Worm (Caenorhabditis elegans): Measurements from ENCODE around the gene glb-24.

glb-24 gene

DNA sequence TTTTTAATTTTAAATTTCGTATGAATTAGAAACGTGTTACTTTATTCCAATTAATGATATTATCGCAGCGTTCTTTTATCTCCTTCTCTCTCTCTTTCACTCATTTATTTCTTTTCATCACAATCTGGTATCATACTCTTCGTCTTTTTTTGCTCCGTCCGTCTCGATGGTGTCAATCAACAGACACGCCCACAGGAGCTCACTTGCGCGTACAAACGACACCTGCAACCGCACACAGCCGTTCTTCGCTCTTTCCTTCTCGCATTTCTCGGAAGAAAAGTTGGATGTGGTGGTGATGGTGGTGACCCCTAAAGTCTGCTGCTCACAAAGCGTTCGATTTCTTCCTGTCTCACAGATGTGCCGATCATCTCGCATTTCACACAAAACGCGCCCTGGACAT lies 22.9 kb upstream of the glb-24 start:
- no peak for TF ChIP-seq fos-1 (tag; optimal IDR thresholded peaks at IDR 0.05)
- TF ChIP-seq dmd-4 (tag; optimal IDR thresholded peaks at IDR 0.05) = no peak
- no peak for TF ChIP-seq C34F6.9 (tag; optimal IDR thresholded peaks at IDR 0.05)
- TF ChIP-seq nhr-25 (tag; optimal IDR thresholded peaks at IDR 0.05) = no peak
- TF ChIP-seq nhr-12 (tag; optimal IDR thresholded peaks at IDR 0.05) = no peak
- no peak for TF ChIP-seq lsy-2 (tag; optimal IDR thresholded peaks at IDR 0.05)
- TF ChIP-seq F13H6.1 (tag; optimal IDR thresholded peaks at IDR 0.05) = no peak
- TF ChIP-seq nhr-129 (tag; optimal IDR thresholded peaks at IDR 0.05) = no peak
- no peak for TF ChIP-seq zag-1 (tag; optimal IDR thresholded peaks at IDR 0.05)
- TF ChIP-seq aly-2 (tag; optimal IDR thresholded peaks at IDR 0.05) = no peak
- no peak for TF ChIP-seq sem-4 (tag; optimal IDR thresholded peaks at IDR 0.05)
- no peak for TF ChIP-seq mab-5 (tag; optimal IDR thresholded peaks at IDR 0.05)
- TF ChIP-seq ceh-82 (tag; optimal IDR thresholded peaks at IDR 0.05) = no peak
- TF ChIP-seq gmeb-1 (tag; optimal IDR thresholded peaks at IDR 0.05) = no peak
- TF ChIP-seq unc-55 (GFP tag; optimal IDR thresholded peaks at IDR 0.05) = no peak
- no peak for TF ChIP-seq nhr-6 (tag; optimal IDR thresholded peaks at IDR 0.05)

DNA sequence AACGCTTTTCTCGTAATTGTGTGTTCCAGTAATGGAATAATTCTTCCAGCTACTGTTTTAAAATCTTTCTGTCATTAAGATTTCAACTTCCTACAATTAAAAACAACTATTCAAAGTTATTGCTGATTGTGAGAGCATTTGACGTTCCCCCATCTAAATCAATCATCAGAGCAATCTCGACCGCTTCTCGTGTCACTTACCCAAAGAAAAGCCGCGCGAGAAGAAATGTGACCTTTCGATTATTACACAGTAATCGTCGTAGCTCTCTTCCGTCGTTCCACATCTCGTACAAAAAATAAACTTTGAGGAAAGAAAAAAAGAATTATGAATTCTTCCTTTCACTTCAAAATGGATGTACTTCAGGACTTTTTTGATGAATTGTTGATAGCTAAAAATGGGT lies 21.7 kb upstream of the glb-24 start:
- TF ChIP-seq nhr-129 (tag; optimal IDR thresholded peaks at IDR 0.05) (no peak), ceh-82 (tag; optimal IDR thresholded peaks at IDR 0.05) (no peak), nhr-12 (tag; optimal IDR thresholded peaks at IDR 0.05) (no peak), lin-13 (GFP tag; optimal IDR thresholded peaks at IDR 0.05) (no peak), ceh-16 (tag; optimal IDR thresholded peaks at IDR 0.05) (no peak), gmeb-1 (tag; optimal IDR thresholded peaks at IDR 0.05) (no peak), nhr-11 (tag; optimal IDR thresholded peaks at IDR 0.05) (no peak), nhr-6 (tag; optimal IDR thresholded peaks at IDR 0.05) (no peak), C34F6.9 (tag; optimal IDR thresholded peaks at IDR 0.05) (no peak)

DNA sequence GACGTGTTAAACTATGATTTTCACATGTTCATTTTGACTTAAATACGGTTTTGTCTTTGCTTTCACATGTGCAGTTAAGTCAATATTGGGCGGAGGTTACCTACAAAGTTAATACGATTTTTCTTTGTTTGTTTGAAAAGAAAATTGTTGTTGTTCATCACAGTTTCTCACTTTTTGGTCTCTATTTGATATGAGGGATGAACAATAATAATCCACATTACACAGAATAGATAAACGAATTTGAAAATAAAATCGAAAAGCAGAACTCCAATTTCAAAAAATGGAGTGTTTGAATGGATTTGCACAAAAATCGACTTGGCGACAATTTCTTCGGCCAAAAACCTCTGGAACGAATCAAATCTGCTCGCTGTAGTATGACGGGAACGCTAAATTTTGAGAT lies 21.0 kb upstream of the glb-24 start, which contains the start of gene ttr-29:
TSS of gene ttr-29 (minus strand) at position 101 of the 400 bp plus-strand sequence.
- TF ChIP-seq ceh-16 (tag; optimal IDR thresholded peaks at IDR 0.05) = no peak
- no peak for TF ChIP-seq R02D3.7 (tag; optimal IDR thresholded peaks at IDR 0.05)
- no peak for TF ChIP-seq unc-62 (GFP tag; optimal IDR thresholded peaks at IDR 0.05)
- no peak for TF ChIP-seq ZK546.5 (tag; optimal IDR thresholded peaks at IDR 0.05)

DNA sequence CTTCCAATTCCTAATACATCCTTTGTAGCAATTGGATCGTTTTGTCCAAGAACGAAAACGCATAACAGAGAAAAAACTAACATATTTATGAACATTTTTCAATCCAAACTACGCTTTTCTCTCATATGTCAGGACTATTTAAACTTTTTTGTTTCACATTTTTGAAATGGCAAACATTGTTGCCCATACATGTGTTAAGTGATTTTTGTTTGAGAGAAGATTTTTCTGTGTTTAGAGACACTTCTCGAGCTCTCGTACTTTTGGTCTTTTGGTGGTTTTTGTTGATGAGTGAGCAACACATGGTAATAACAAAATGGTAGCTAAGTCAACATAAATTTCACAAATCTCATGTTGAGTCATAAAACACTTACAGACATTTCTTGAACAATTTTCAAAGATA lies 19.3 kb upstream of the glb-24 start, which contains the start of gene ttr-28:
TSS of gene ttr-28 (minus strand) at position 101 of the 400 bp plus-strand sequence.
- no peak for TF ChIP-seq nhr-21 (tag; optimal IDR thresholded peaks at IDR 0.05)
- no peak for TF ChIP-seq mab-5 (tag; optimal IDR thresholded peaks at IDR 0.05)
- no peak for TF ChIP-seq dmd-4 (tag; optimal IDR thresholded peaks at IDR 0.05)
- TF ChIP-seq lin-11 (tag; optimal IDR thresholded peaks at IDR 0.05) = no peak
- TF ChIP-seq nhr-129 (tag; optimal IDR thresholded peaks at IDR 0.05) = no peak
- no peak for TF ChIP-seq ceh-16 (tag; optimal IDR thresholded peaks at IDR 0.05)
- TF ChIP-seq elt-3 (tag; optimal IDR thresholded peaks at IDR 0.05) = no peak
- TF ChIP-seq nhr-10 (tag; optimal IDR thresholded peaks at IDR 0.05) = no peak
- no peak for TF ChIP-seq lin-39 (tag; optimal IDR thresholded peaks at IDR 0.05)
- no peak for TF ChIP-seq nhr-12 (tag; optimal IDR thresholded peaks at IDR 0.05)
- TF ChIP-seq R02D3.7 (tag; optimal IDR thresholded peaks at IDR 0.05) = no peak
- no peak for TF ChIP-seq unc-62 (GFP tag; optimal IDR thresholded peaks at IDR 0.05)
- TF ChIP-seq crh-2 (tag; optimal IDR thresholded peaks at IDR 0.05) = no peak
- no peak for TF ChIP-seq ztf-11 (tag; optimal IDR thresholded peaks at IDR 0.05)
- TF ChIP-seq alr-1 (tag; optimal IDR thresholded peaks at IDR 0.05) = no peak
- no peak for TF ChIP-seq nhr-237 (tag; optimal IDR thresholded peaks at IDR 0.05)
- TF ChIP-seq aly-2 (tag; optimal IDR thresholded peaks at IDR 0.05) = no peak

DNA sequence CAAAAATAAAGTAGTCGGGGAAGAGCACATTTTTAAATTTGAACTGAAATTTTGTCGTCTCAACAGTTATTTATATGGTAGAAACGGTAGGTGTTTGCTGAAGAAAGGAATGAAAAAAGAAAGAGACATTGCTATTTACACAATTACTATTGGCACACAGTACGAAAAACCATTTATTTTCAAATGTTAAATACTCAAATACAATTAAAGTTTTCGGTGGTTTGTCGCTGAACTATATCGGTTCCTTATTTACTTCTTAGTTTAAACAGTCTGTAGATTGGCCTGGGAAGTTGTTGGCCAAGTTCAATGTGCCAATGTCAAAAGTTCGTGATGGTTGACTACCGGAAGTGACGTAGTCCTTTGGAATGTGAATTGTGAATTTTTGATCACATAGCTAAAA lies 18.3 kb upstream of the glb-24 start, which contains the start of gene ttr-27:
TSS of gene ttr-27 (minus strand) at position 45 of the 400 bp plus-strand sequence.
- TF ChIP-seq sma-9 (GFP tag; optimal IDR thresholded peaks at IDR 0.05) (peak; percentile 21), sma-9 (tag; optimal IDR thresholded peaks at IDR 0.05) (no peak), fos-1 (tag; optimal IDR thresholded peaks at IDR 0.05) (no peak), unc-39 (tag; optimal IDR thresholded peaks at IDR 0.05) (no peak), F13H6.1 (tag; optimal IDR thresholded peaks at IDR 0.05) (peak; percentile 67)

DNA sequence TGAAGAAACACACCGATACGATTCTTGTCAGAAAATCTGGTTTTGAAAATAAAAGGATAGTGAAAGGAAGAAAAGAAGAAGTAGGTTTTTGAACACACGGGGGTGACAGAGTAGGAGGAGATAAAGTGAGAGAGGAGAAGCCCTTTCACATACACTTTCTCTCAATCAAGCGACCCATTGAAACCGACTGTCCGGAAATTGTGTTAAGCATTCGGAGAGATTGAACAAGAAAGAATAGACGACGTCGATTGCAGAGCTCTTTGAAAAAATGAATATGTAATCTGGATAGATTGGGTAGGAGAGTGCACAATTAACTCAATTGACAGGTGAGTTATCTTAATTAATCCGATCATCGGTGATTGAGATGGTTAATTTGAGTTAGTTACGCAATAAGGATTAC lies 15.5 kb upstream of the glb-24 start:
- TF ChIP-seq nhr-10 (tag; optimal IDR thresholded peaks at IDR 0.05) (no peak), sma-3 (GFP tag; optimal IDR thresholded peaks at IDR 0.05) (no peak), nhr-237 (tag; optimal IDR thresholded peaks at IDR 0.05) (no peak), peb-1 (tag; optimal IDR thresholded peaks at IDR 0.05) (no peak), nhr-77 (tag; optimal IDR thresholded peaks at IDR 0.05) (no peak), dmd-4 (tag; optimal IDR thresholded peaks at IDR 0.05) (no peak), skn-1 (tag; optimal IDR thresholded peaks at IDR 0.05) (no peak), ceh-16 (tag; optimal IDR thresholded peaks at IDR 0.05) (no peak), C34F6.9 (tag; optimal IDR thresholded peaks at IDR 0.05) (no peak), elt-1 (tag; optimal IDR thresholded peaks at IDR 0.05) (no peak), unc-55 (GFP tag; optimal IDR thresholded peaks at IDR 0.05) (no peak), nhr-6 (tag; optimal IDR thresholded peaks at IDR 0.05) (no peak), nhr-11 (tag; optimal IDR thresholded peaks at IDR 0.05) (no peak), ztf-11 (tag; optimal IDR thresholded peaks at IDR 0.05) (no peak)
